Fruit fly (Drosophila melanogaster): Measurements from ENCODE around the gene crq.
A peak's percentile ranks its signal among the peaks of the same experiment; 100 is the strongest.

DNA sequence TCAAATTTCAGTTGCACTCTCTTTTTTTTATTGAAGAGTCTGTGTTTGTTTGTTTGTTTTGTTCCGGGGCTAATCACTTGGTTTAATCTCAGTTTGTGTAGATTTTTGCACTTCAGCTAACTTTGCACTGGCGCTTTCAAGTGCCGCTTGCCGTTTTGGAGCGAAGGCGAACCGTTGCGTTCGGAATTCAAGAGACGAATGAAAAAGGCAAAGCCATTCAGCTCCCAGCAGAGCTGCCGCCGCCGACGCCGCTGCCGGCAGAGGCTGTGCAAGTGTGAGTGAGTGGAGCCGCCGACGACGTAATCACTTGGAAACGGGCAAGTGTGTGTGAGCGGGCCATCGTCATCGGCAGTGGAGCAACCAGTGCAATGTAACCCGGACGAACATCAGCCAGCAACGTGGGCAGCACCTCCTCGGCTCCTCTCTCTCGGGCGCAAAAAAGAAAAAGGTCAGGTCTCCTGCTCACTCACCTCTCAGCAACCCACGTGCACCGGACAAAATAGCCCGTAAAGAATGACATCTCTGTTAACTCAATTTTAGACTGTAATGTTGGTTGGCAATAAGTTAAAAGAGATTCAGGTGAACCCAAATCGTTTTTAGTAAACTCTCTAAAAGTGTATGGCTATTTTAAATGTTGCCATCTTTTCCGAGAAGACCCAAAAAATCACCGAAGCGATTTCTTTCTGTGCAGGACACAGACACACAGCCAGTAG lies 26.8 kb upstream of the crq start, which contains the start of gene cbt:
- TF ChIP-seq Clk (GFP tag; optimal IDR thresholded peaks at IDR 0.05) (peak; percentile 92), CG12768 (GFP tag; optimal IDR thresholded peaks at IDR 0.05) (peak; percentile 97), CG1620 (GFP tag; optimal IDR thresholded peaks at IDR 0.05) (peak; percentile 84), kay (GFP tag; ENCODE audit: borderline replicate concordance) (peak; percentile 99), CG11617 (GFP tag; optimal IDR thresholded peaks at IDR 0.05) (peak; percentile 95), CG14711 (tag; optimal IDR thresholded peaks at IDR 0.05) (peak; percentile 92), pad (GFP tag; optimal IDR thresholded peaks at IDR 0.05) (peak; percentile 82), Hr96 (GFP tag; optimal IDR thresholded peaks at IDR 0.05) (peak; percentile 98), CG7101 (tag; optimal IDR thresholded peaks at IDR 0.05) (peak; percentile 97), CG7045 (GFP tag; optimal IDR thresholded peaks at IDR 0.05) (peak; percentile 95), CG33017 (tag; optimal IDR thresholded peaks at IDR 0.05) (peak; percentile 95), bab1 (GFP tag; optimal IDR thresholded peaks at IDR 0.05) (peak; percentile 91), tj (GFP tag; optimal IDR thresholded peaks at IDR 0.05) (peak; percentile 74)
